Worm (Caenorhabditis elegans) whole organism, young adult: ENCODE results near the gene exos-4.2.

Experiments used
- B0019.2 ChIP-seq: fragments of 200-800 bp; sonication (Bioruptor generic); conservative IDR thresholded peaks from 2 replicates; pipeline ENCODE4 v1.3.6; 2022; ENCODE audit warnings: missing genetic modification reagents, missing genetic modification characterization, missing compliant biosample characterization
- F23B12.7 ChIP-seq: sonication (generic microtip); optimal IDR thresholded peaks from 2 replicates; lab custom pipeline; 2017; ENCODE audit warnings: missing genetic modification characterization, mild to moderate bottlenecking, missing compliant biosample characterization, antibody characterized with exemption, moderate library complexity; ENCODE audit not compliant: insufficient read depth
- T07F8.4 ChIP-seq: sonication (generic microtip); optimal IDR thresholded peaks from 2 replicates; lab custom pipeline; 2016; ENCODE audit warnings: mild to moderate bottlenecking, missing genetic modification characterization, moderate library complexity, missing compliant biosample characterization
- Y53F4B.3 ChIP-seq: fragments of 200-800 bp; sonication (Bioruptor generic); IDR thresholded peaks from 2 replicates; pipeline ENCODE4 v1.3.6; 2022; ENCODE audit warnings: missing genetic modification reagents, missing genetic modification characterization, missing compliant biosample characterization
- Y56A3A.18 ChIP-seq: fragments of 200-800 bp; sonication (Bioruptor generic); IDR thresholded peaks from 2 replicates; pipeline ENCODE4 v1.3.6; 2022; ENCODE audit warnings: missing genetic modification reagents, missing genetic modification characterization, missing compliant biosample characterization
- Y67H2A.10 ChIP-seq: fragments of 200-800 bp; sonication (Bioruptor generic); conservative IDR thresholded peaks from 2 replicates; pipeline ENCODE4 v1.3.6; 2022; ENCODE audit warnings: missing genetic modification reagents, missing genetic modification characterization, missing compliant biosample characterization
- aptf-2 ChIP-seq: fragments of 200-800 bp; sonication (Bioruptor generic); conservative IDR thresholded peaks from 2 replicates; pipeline ENCODE4 v1.3.6; 2022; ENCODE audit warnings: missing genetic modification reagents, missing genetic modification characterization, missing compliant biosample characterization
- athp-1 ChIP-seq: sonication (generic microtip); optimal IDR thresholded peaks from 2 replicates; lab custom pipeline; 2017; ENCODE audit warnings: mild to moderate bottlenecking, missing genetic modification characterization, missing compliant biosample characterization
- attf-5 ChIP-seq: fragments of 200-800 bp; sonication (Bioruptor generic); optimal IDR thresholded peaks from 2 replicates; lab custom pipeline; 2018; ENCODE audit warnings: mild to moderate bottlenecking, missing genetic modification characterization, missing compliant biosample characterization
- attf-6 ChIP-seq: fragments of 200-800 bp; sonication (Bioruptor generic); IDR thresholded peaks from 2 replicates; pipeline ENCODE4 v1.3.6; 2022; ENCODE audit warnings: missing genetic modification reagents, missing genetic modification characterization, missing compliant biosample characterization
- ccch-3 ChIP-seq: fragments of 200-800 bp; sonication (Bioruptor generic); optimal IDR thresholded peaks from 2 replicates; lab custom pipeline; 2018; ENCODE audit warnings: mild to moderate bottlenecking, missing genetic modification characterization, missing compliant biosample characterization
- cebp-1 ChIP-seq, 2 experiments: fragments of 200-800 bp in 1 of 2; sonication (Bioruptor generic) in 1 of 2; sonication (generic microtip) in 1 of 2; IDR thresholded peaks in 1 of 2; optimal IDR thresholded peaks in 1 of 2; 2 replicates each; pipeline versions ENCODE4 v1.3.6 to Lab custom; 2017 to 2022; ENCODE audit warnings: missing compliant biosample characterization in 2 of 2, missing genetic modification characterization in 2 of 2, mild to moderate bottlenecking in 1 of 2, missing genetic modification reagents in 1 of 2, moderate library complexity in 1 of 2
- cebp-2 ChIP-seq: fragments of 200-800 bp; sonication (Bioruptor generic); IDR thresholded peaks from 2 replicates; pipeline ENCODE4 v1.3.6; 2022; ENCODE audit warnings: missing genetic modification characterization, missing compliant biosample characterization
- ceh-100 ChIP-seq: fragments of 200-800 bp; sonication (Bioruptor generic); IDR thresholded peaks from 2 replicates; pipeline ENCODE4 v1.3.6; 2022; ENCODE audit warnings: missing genetic modification reagents, missing genetic modification characterization, missing compliant biosample characterization
- ceh-58 ChIP-seq: fragments of 200-800 bp; sonication (Bioruptor generic); IDR thresholded peaks from 2 replicates; pipeline ENCODE4 v1.3.6; 2022; ENCODE audit warnings: missing genetic modification characterization, missing compliant biosample characterization
- ceh-91 ChIP-seq: fragments of 200-800 bp; sonication (Bioruptor generic); IDR thresholded peaks from 2 replicates; pipeline ENCODE4 v1.3.6; 2022; ENCODE audit warnings: missing genetic modification reagents, missing genetic modification characterization, missing compliant biosample characterization
- dpff-1 ChIP-seq: sonication (generic microtip); optimal IDR thresholded peaks from 2 replicates; lab custom pipeline; 2017; ENCODE audit warnings: mild to moderate bottlenecking, missing genetic modification characterization, missing compliant biosample characterization
- ets-4 ChIP-seq: fragments of 200-800 bp; sonication (Bioruptor generic); optimal IDR thresholded peaks from 2 replicates; lab custom pipeline; 2018; ENCODE audit warnings: mild to moderate bottlenecking, missing genetic modification characterization, missing compliant biosample characterization
- him-1 ChIP-seq: sonication (generic microtip); optimal IDR thresholded peaks from 2 replicates; lab custom pipeline; 2016; ENCODE audit warnings: missing genotype, missing genetic modification reagents, missing genetic modification characterization, missing compliant biosample characterization
- hlh-26 ChIP-seq: fragments of 200-800 bp; sonication (Bioruptor generic); conservative IDR thresholded peaks from 2 replicates; pipeline ENCODE4 v1.3.6; 2022; ENCODE audit warnings: missing genetic modification reagents, missing genetic modification characterization, missing compliant biosample characterization
- hmg-20 ChIP-seq: fragments of 200-800 bp; sonication (Bioruptor generic); IDR thresholded peaks from 2 replicates; pipeline ENCODE4 v1.3.6; 2022; ENCODE audit warnings: missing genetic modification reagents, missing genetic modification characterization, missing compliant biosample characterization
- lag-1 ChIP-seq: fragments of 200-800 bp; sonication (Bioruptor generic); IDR thresholded peaks from 2 replicates; pipeline ENCODE4 v1.3.6; 2022; ENCODE audit warnings: missing genetic modification reagents, missing genetic modification characterization, missing compliant biosample characterization
- lin-26 ChIP-seq: fragments of 200-800 bp; sonication (Bioruptor generic); IDR thresholded peaks from 2 replicates; pipeline ENCODE4 v1.3.6; 2022; ENCODE audit warnings: missing genetic modification reagents, missing genetic modification characterization, missing compliant biosample characterization
- lin-54 ChIP-seq: fragments of 200-800 bp; sonication (Bioruptor generic); optimal IDR thresholded peaks from 2 replicates; lab custom pipeline; 2018; ENCODE audit warnings: mild to moderate bottlenecking, missing genetic modification characterization, missing compliant biosample characterization
- lsl-1 ChIP-seq: fragments of 200-800 bp; sonication (Bioruptor generic); optimal IDR thresholded peaks from 2 replicates; lab custom pipeline; 2018; ENCODE audit warnings: mild to moderate bottlenecking, missing genetic modification characterization, moderate library complexity, missing compliant biosample characterization
- madf-10 ChIP-seq: sonication (generic microtip); optimal IDR thresholded peaks from 2 replicates; lab custom pipeline; 2016; ENCODE audit warnings: mild to moderate bottlenecking, missing genetic modification characterization, missing compliant biosample characterization
- madf-3 ChIP-seq: fragments of 200-800 bp; sonication (Bioruptor generic); IDR thresholded peaks from 2 replicates; pipeline ENCODE4 v1.3.6; 2022; ENCODE audit warnings: missing genetic modification reagents, missing genetic modification characterization, missing compliant biosample characterization
- mes-4 ChIP-seq: sonication (generic microtip); optimal IDR thresholded peaks from 2 replicates; lab custom pipeline; 2016; ENCODE audit warnings: missing genotype, missing genetic modification characterization, missing compliant biosample characterization
- mxl-1 ChIP-seq: sonication (generic microtip); optimal IDR thresholded peaks from 2 replicates; lab custom pipeline; 2016; ENCODE audit warnings: missing genetic modification characterization, missing compliant biosample characterization
- nfya-1 ChIP-seq: sonication (generic microtip); optimal IDR thresholded peaks from 2 replicates; lab custom pipeline; 2017; ENCODE audit warnings: antibody characterized with exemption, missing compliant biosample characterization, missing genetic modification characterization, borderline replicate concordance; ENCODE audit not compliant: insufficient read depth
- nhr-120 ChIP-seq: fragments of 200-800 bp; sonication (Bioruptor generic); IDR thresholded peaks from 2 replicates; pipeline ENCODE4 v1.3.6; 2022; ENCODE audit warnings: missing genetic modification characterization, missing compliant biosample characterization
- nhr-90 ChIP-seq: sonication (generic microtip); optimal IDR thresholded peaks from 2 replicates; lab custom pipeline; 2016; ENCODE audit warnings: missing genotype, mild to moderate bottlenecking, missing genetic modification characterization, missing compliant biosample characterization
- pbrm-1 ChIP-seq: fragments of 200-800 bp; sonication (Bioruptor generic); IDR thresholded peaks from 2 replicates; pipeline ENCODE4 v1.3.6; 2022; ENCODE audit warnings: missing genetic modification reagents, missing genetic modification characterization, missing compliant biosample characterization
- pha-4 ChIP-seq: fragments of 150-350 bp; sonication (generic microtip); optimal IDR thresholded peaks from 2 replicates; lab custom pipeline; 2014; ENCODE audit warnings: missing biosample characterization, missing genetic modification reagents, missing genetic modification characterization
- rcor-1 ChIP-seq: fragments of 200-800 bp; sonication (Bioruptor generic); IDR thresholded peaks from 2 replicates; pipeline ENCODE4 v1.3.6; 2022; ENCODE audit warnings: missing genetic modification reagents, missing genetic modification characterization, missing compliant biosample characterization
- sdz-38 ChIP-seq: sonication (generic microtip); optimal IDR thresholded peaks from 2 replicates; lab custom pipeline; 2016; ENCODE audit warnings: missing genotype, missing genetic modification characterization, missing compliant biosample characterization
- snpc-1.1 ChIP-seq: sonication (generic microtip); optimal IDR thresholded peaks from 2 replicates; lab custom pipeline; 2017; ENCODE audit warnings: missing genetic modification characterization, mild to moderate bottlenecking, missing compliant biosample characterization, antibody characterized with exemption, moderate library complexity, missing genotype, missing genetic modification reagents; ENCODE audit not compliant: insufficient read depth
- snpc-4 ChIP-seq, 5 experiments: fragments of 150-350 bp in 1 of 5; sonication (generic microtip) in 4 of 5; optimal IDR thresholded peaks; 2 replicates each; lab custom pipeline; 2014 to 2018; ENCODE audit warnings: missing genetic modification characterization in 5 of 5, missing biosample characterization in 3 of 5, antibody characterized with exemption in 2 of 5, mild to moderate bottlenecking in 2 of 5, missing compliant biosample characterization in 2 of 5, missing genotype in 2 of 5, moderate library complexity in 2 of 5, missing genetic modification reagents in 1 of 5
- somi-1 ChIP-seq: fragments of 200-800 bp; sonication (Bioruptor generic); optimal IDR thresholded peaks from 2 replicates; lab custom pipeline; 2018; ENCODE audit warnings: mild to moderate bottlenecking, missing genetic modification characterization, missing compliant biosample characterization
- unc-130 ChIP-seq: sonication (generic microtip); optimal IDR thresholded peaks from 2 replicates; lab custom pipeline; 2016; ENCODE audit warnings: missing genetic modification reagents, missing genetic modification characterization, missing compliant biosample characterization
- xnd-1 ChIP-seq: sonication (generic microtip); optimal IDR thresholded peaks from 2 replicates; lab custom pipeline; 2016; ENCODE audit warnings: missing genotype, missing genetic modification reagents, missing genetic modification characterization, missing compliant biosample characterization
- ztf-22 ChIP-seq: fragments of 200-800 bp; sonication (Bioruptor generic); optimal IDR thresholded peaks from 2 replicates; lab custom pipeline; 2018; ENCODE audit warnings: mild to moderate bottlenecking, missing genetic modification characterization, moderate library complexity, missing compliant biosample characterization
- ztf-26 ChIP-seq: sonication (generic microtip); optimal IDR thresholded peaks from 2 replicates; lab custom pipeline; 2017; ENCODE audit warnings: missing genetic modification characterization, missing compliant biosample characterization
- ztf-3 ChIP-seq: fragments of 200-800 bp; sonication (Bioruptor generic); optimal IDR thresholded peaks from 2 replicates; lab custom pipeline; 2018; ENCODE audit warnings: mild to moderate bottlenecking, missing genetic modification characterization, missing compliant biosample characterization

The exos-4.2 gene

DNA sequence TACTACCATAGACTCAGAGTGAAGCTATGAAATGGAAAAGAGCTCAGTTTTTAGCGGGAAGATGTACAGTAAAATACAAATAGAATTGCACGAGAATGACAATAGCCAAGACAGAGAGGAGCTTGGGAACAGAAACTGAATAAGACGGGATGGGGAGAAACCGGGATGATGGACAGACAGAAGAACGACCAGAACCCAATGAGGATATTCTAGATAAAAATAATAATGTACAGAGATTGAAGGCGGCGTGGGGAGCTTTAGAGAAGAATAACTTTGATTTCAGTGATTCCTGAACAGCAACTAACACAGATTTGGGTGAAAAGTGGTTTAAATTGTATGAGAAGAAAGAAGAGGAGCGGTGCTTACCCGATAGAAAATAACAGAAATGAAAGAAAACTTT is 21.5 kb downstream of the exos-4.2 start (continued):
- TF ChIP-seq snpc-4 (GFP tag; optimal IDR thresholded peaks at IDR 0.05; lab: Kevin White, UChicago) (no peak), snpc-4 (tag; optimal IDR thresholded peaks at IDR 0.05; lab: Kevin White, UChicago) (no peak), ets-4 (GFP tag; lab: Kevin White, UChicago) (no peak), F23B12.7 (tag; lab: Kevin White, UChicago) (no peak), nhr-120 (GFP tag; lab: Robert Waterston, UW) (no peak), Y56A3A.18 (no peak; the same call in 1 of the 2 replicates), aptf-2 (GFP tag; lab: Robert Waterston, UW) (no peak), madf-10 (tag; lab: Kevin White, UChicago) (no peak), xnd-1 (tag; lab: Kevin White, UChicago) (no peak), cebp-1 (GFP tag; IDR thresholded peaks at IDR 0.05; lab: Robert Waterston, UW) (no peak), cebp-1 (tag; optimal IDR thresholded peaks at IDR 0.05; lab: Kevin White, UChicago) (peak; percentile 19), ztf-3 (GFP tag; lab: Kevin White, UChicago) (no peak)

ce11 chrIII:883595-883994 is 23.6 kb downstream of the exos-4.2 start:
- no peak for TF ChIP-seq cebp-2
- TF ChIP-seq ceh-91 (GFP tag; lab: Robert Waterston, UW) = no peak
- TF ChIP-seq nhr-90 (tag; lab: Kevin White, UChicago) = no peak
- TF ChIP-seq him-1 (tag; lab: Kevin White, UChicago) = no peak
- TF ChIP-seq ceh-58 (GFP tag; lab: Robert Waterston, UW) = no peak

DNA sequence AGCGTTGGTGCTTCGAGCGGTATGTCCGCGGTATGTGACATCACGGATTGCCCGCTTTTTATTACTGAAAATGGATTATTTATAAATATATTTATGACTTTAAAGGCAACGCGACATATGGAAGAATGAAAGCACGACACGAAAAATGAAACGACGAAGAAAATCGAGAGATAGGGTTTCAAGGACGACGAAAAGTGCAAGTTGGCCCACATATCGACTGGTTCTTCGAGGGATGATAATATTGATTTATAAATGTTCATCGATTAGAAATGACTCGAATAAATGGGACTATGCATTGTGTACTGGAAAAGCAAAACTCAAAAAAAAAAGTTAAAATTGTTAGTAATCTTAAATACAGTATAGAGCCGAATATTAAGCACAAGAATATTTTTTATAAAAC is 26.7 kb downstream of the exos-4.2 start, which contains the start of gene zer-1:
Gene zer-1 (minus strand): TSS at position 68 of the 400 bp plus-strand sequence.
- TF ChIP-seq ztf-3 (GFP tag; lab: Kevin White, UChicago) (no peak), dpff-1 (tag; lab: Kevin White, UChicago) (no peak), mes-4 (tag; lab: Kevin White, UChicago) (no peak), aptf-2 (GFP tag; lab: Robert Waterston, UW) (no peak), nfya-1 (tag; lab: Kevin White, UChicago) (no peak), ccch-3 (no peak), Y53F4B.3 (no peak), snpc-1.1 (no peak), somi-1 (GFP tag; lab: Kevin White, UChicago) (no peak), unc-130 (no peak), ztf-22 (GFP tag; lab: Kevin White, UChicago) (no peak), T07F8.4 (no peak), hmg-20 (no peak), lin-54 (no peak), sdz-38 (tag; lab: Kevin White, UChicago) (no peak), attf-5 (no peak), madf-3 (no peak)

ce11 chrIII:887874-888299 is 27.9 kb downstream of the exos-4.2 start:
- TF ChIP-seq snpc-4 (GFP tag; optimal IDR thresholded peaks at IDR 0.05; lab: Kevin White, UChicago) (peak; percentile 41), snpc-4 (tag; optimal IDR thresholded peaks at IDR 0.05; lab: Kevin White, UChicago) (peak in 2 of 4 experiments; percentile 34 to 43), lsl-1 (GFP tag; lab: Kevin White, UChicago) (no peak), ztf-26 (peak; percentile 56), Y67H2A.10 (no peak), athp-1 (tag; lab: Kevin White, UChicago) (no peak), attf-6 (GFP tag; lab: Robert Waterston, UW) (no peak), rcor-1 (GFP tag; lab: Robert Waterston, UW) (no peak), pha-4 (tag; lab: Kevin White, UChicago) (no peak), unc-130 (no peak), lin-26 (peak; percentile 74; the same call in 1 of the 2 replicates), ceh-100 (no peak), lag-1 (GFP tag; lab: Robert Waterston, UW) (no peak), hlh-26 (GFP tag; lab: Robert Waterston, UW) (no peak), pbrm-1 (GFP tag; lab: Robert Waterston, UW) (peak; percentile 41; the same call in 1 of the 2 replicates), mxl-1 (tag; lab: Kevin White, UChicago) (no peak), B0019.2 (GFP tag; lab: Robert Waterston, UW) (no peak), madf-10 (tag; lab: Kevin White, UChicago) (no peak), him-1 (tag; lab: Kevin White, UChicago) (no peak)
